Fruit fly (Drosophila melanogaster): ENCODE data around the gene mh.

DNA sequence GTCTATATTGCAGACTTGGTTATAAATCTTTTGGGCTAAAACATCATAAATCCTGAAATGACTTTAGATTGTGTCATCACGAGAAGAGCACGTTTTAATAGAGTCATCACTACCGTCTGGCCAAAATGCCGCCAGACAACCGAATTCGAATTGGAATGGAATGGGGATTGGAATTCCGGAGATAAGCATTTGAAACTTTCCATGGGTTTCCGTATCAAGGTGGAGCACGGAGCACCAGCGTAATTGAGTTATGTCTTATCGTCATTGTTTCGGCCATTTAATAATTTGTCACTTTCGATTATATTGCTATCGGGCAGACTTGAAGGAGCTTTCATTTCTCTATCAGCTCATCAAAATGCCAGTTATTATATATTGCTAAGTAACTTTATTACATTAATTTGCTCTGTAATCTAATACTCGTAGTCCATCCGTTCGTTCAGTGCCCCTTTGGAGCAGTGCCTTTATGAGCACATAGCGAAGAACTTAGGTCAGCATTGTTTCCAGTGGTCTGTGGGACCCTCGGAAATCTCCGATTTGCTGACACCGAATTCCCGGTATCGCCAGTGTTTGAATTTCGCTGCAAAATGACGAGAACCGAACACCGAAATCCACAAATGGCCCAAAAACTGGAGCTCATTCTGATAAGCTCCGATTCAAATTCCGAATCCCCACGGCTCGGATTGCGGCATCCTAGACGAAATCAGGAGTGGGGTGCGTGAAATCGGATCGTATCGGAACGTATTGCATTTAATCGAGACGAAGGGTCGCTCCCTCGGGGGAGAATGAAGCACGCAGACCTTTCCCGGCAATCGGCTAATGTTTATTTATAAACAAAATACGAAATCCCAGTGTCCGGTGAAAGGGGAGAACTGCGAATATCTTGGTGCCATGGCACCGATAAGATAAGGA, 25.1 kb upstream of the mh start:
- TF ChIP-seq EcR (GFP tag; optimal IDR thresholded peaks at IDR 0.05) (no peak), fd96Ca (GFP tag; IDR thresholded peaks at IDR 0.05) (no peak), Pif1B (GFP tag; optimal IDR thresholded peaks at IDR 0.05) (no peak)

Measured in whole organism, pupa.